Worm (Caenorhabditis elegans) whole organism, L4 larva: ENCODE data around the gene patr-1.
A peak's percentile ranks its signal among the peaks of the same experiment; 100 is the strongest.

Experiments used
- R02D3.7 ChIP-seq: fragments of 150-350 bp; sonication (generic microtip); optimal IDR thresholded peaks from 3 replicates; lab custom pipeline; 2014; ENCODE audit warnings: missing biosample characterization, missing genetic modification characterization
- Y105C5A.15 ChIP-seq: fragments of 200-800 bp; sonication (Bioruptor generic); IDR thresholded peaks from 2 replicates; pipeline ENCODE4 v1.3.6; 2022; ENCODE audit warnings: missing genetic modification characterization, missing compliant biosample characterization
- Y48G9A.11 ChIP-seq: fragments of 200-800 bp; sonication (Bioruptor generic); IDR thresholded peaks from 2 replicates; pipeline ENCODE4 v1.3.6; 2022; ENCODE audit warnings: missing genetic modification reagents, missing genetic modification characterization, missing compliant biosample characterization
- Y5F2A.4 ChIP-seq: fragments of 200-800 bp; sonication (Bioruptor generic); optimal IDR thresholded peaks from 2 replicates; lab custom pipeline; 2018; ENCODE audit warnings: mild to moderate bottlenecking, missing genetic modification characterization, missing compliant biosample characterization
- ZK546.5 ChIP-seq, 2 experiments: sonication (generic microtip); optimal IDR thresholded peaks; 2 replicates each; lab custom pipeline; 2017; ENCODE audit warnings: missing biosample characterization in 2 of 2, missing genetic modification characterization in 2 of 2
- aha-1 ChIP-seq: fragments of 150-350 bp; peaks from one replicate; lab custom pipeline; 2014; ENCODE audit warnings: missing biosample characterization, missing genetic modification characterization
- arid-1 ChIP-seq: fragments of 200-800 bp; sonication (Bioruptor generic); conservative IDR thresholded peaks from 2 replicates; pipeline ENCODE4 v1.3.6; 2022; ENCODE audit warnings: missing genetic modification reagents, missing genetic modification characterization, missing compliant biosample characterization
- ceh-32 ChIP-seq: sonication (generic microtip); optimal IDR thresholded peaks from 2 replicates; lab custom pipeline; 2016; ENCODE audit warnings: mild to moderate bottlenecking, missing genetic modification characterization, missing compliant biosample characterization; ENCODE audit not compliant: poor library complexity
- ceh-82 ChIP-seq: sonication (generic microtip); optimal IDR thresholded peaks from 2 replicates; lab custom pipeline; 2017; ENCODE audit warnings: missing biosample characterization, missing genetic modification characterization
- ces-1 ChIP-seq: fragments of 150-350 bp; sonication (generic microtip); optimal IDR thresholded peaks from 4 replicates; lab custom pipeline; 2014; ENCODE audit warnings: missing biosample characterization, missing genetic modification reagents, missing genetic modification characterization
- cey-2 ChIP-seq: sonication (generic microtip); optimal IDR thresholded peaks from 3 replicates; lab custom pipeline; 2017; ENCODE audit warnings: missing genetic modification characterization, mild to moderate bottlenecking, missing compliant biosample characterization, antibody characterized with exemption, borderline replicate concordance; ENCODE audit not compliant: insufficient read depth
- daf-19 ChIP-seq: fragments of 200-800 bp; sonication (Bioruptor generic); conservative IDR thresholded peaks from 2 replicates; pipeline ENCODE4 v1.3.6; 2022; ENCODE audit warnings: missing genetic modification characterization, missing compliant biosample characterization
- daf-8 ChIP-seq: fragments of 200-800 bp; sonication (Bioruptor generic); IDR thresholded peaks from 2 replicates; pipeline ENCODE4 v1.3.6; 2022; ENCODE audit warnings: missing genetic modification characterization, missing compliant biosample characterization
- dmd-8 ChIP-seq: fragments of 200-800 bp; sonication (Bioruptor generic); IDR thresholded peaks from 2 replicates; pipeline ENCODE4 v1.3.6; 2022; ENCODE audit warnings: missing genetic modification characterization, missing compliant biosample characterization
- dmd-9 ChIP-seq: fragments of 200-800 bp; sonication (Bioruptor generic); IDR thresholded peaks from 2 replicates; pipeline ENCODE4 v1.3.6; 2022; ENCODE audit warnings: missing genetic modification reagents, missing genetic modification characterization, missing compliant biosample characterization
- duxl-1 ChIP-seq: sonication (generic microtip); optimal IDR thresholded peaks from 2 replicates; lab custom pipeline; 2016; ENCODE audit warnings: mild to moderate bottlenecking, missing genetic modification characterization, moderate library complexity, missing compliant biosample characterization; ENCODE audit not compliant: poor library complexity
- dve-1 ChIP-seq: sonication (generic microtip); optimal IDR thresholded peaks from 2 replicates; lab custom pipeline; 2017; ENCODE audit warnings: antibody characterized with exemption, mild to moderate bottlenecking, missing genetic modification characterization, missing compliant biosample characterization; ENCODE audit not compliant: insufficient read depth
- egl-27 ChIP-seq: sonication (generic microtip); optimal IDR thresholded peaks from 3 replicates; lab custom pipeline; 2017; ENCODE audit warnings: missing biosample characterization, missing genetic modification reagents, missing genetic modification characterization
- egl-43 ChIP-seq: fragments of 200-800 bp; sonication (Bioruptor generic); IDR thresholded peaks from 2 replicates; pipeline ENCODE4 v1.3.6; 2022; ENCODE audit warnings: missing genetic modification reagents, missing genetic modification characterization, missing compliant biosample characterization
- fkh-10 ChIP-seq: fragments of 150-350 bp; optimal IDR thresholded peaks from 2 replicates; lab custom pipeline; 2014; ENCODE audit warnings: missing biosample characterization, missing genetic modification reagents, missing genetic modification characterization
- gei-8 ChIP-seq: fragments of 200-800 bp; sonication (Bioruptor generic); optimal IDR thresholded peaks from 2 replicates; lab custom pipeline; 2018; ENCODE audit warnings: mild to moderate bottlenecking, missing genetic modification characterization, missing compliant biosample characterization
- hlh-30 ChIP-seq: sonication (generic microtip); optimal IDR thresholded peaks from 2 replicates; lab custom pipeline; 2017; ENCODE audit warnings: antibody characterized with exemption, mild to moderate bottlenecking, missing genetic modification characterization, missing compliant biosample characterization; ENCODE audit not compliant: insufficient read depth
- hmg-1.1 ChIP-seq: fragments of 200-800 bp; sonication (Bioruptor generic); IDR thresholded peaks from 2 replicates; pipeline ENCODE4 v1.3.6; 2022; ENCODE audit warnings: missing genetic modification reagents, missing genetic modification characterization, missing compliant biosample characterization
- lin-1 ChIP-seq: fragments of 200-800 bp; sonication (Bioruptor generic); IDR thresholded peaks from 2 replicates; pipeline ENCODE4 v1.3.6; 2022; ENCODE audit warnings: missing genetic modification reagents, missing genetic modification characterization, missing compliant biosample characterization
- lin-29 ChIP-seq: fragments of 200-800 bp; sonication (Bioruptor generic); IDR thresholded peaks from 2 replicates; pipeline ENCODE4 v1.3.6; 2022; ENCODE audit warnings: missing genetic modification reagents, missing genetic modification characterization, missing compliant biosample characterization
- lin-38 ChIP-seq: fragments of 200-800 bp; sonication (Bioruptor generic); IDR thresholded peaks from 2 replicates; pipeline ENCODE4 v1.3.6; 2022; ENCODE audit warnings: missing genetic modification reagents, missing genetic modification characterization, missing compliant biosample characterization
- lsy-2 ChIP-seq, 2 experiments: fragments of 150-350 bp in 1 of 2; sonication (generic microtip) in 1 of 2; optimal IDR thresholded peaks; 2 replicates each; lab custom pipeline; 2014 to 2017; ENCODE audit warnings: missing biosample characterization in 2 of 2, missing genetic modification characterization in 2 of 2
- madf-9 ChIP-seq: fragments of 200-800 bp; sonication (Bioruptor generic); conservative IDR thresholded peaks from 2 replicates; pipeline ENCODE4 v1.3.6; 2022; ENCODE audit warnings: missing genetic modification reagents, missing genetic modification characterization, missing compliant biosample characterization
- mdl-1 ChIP-seq, 2 experiments: fragments of 150-350 bp in 1 of 2; sonication (generic microtip) in 1 of 2; optimal IDR thresholded peaks; 2 replicates each; lab custom pipeline; 2014 to 2017; ENCODE audit warnings: missing biosample characterization in 2 of 2, missing genetic modification characterization in 2 of 2
- mes-2 ChIP-seq: sonication (generic microtip); optimal IDR thresholded peaks from 2 replicates; lab custom pipeline; 2016; ENCODE audit warnings: missing genotype, mild to moderate bottlenecking, missing genetic modification characterization, missing compliant biosample characterization; ENCODE audit not compliant: poor library complexity, severe bottlenecking
- mxl-3 ChIP-seq: fragments of 200-800 bp; sonication (Bioruptor generic); optimal IDR thresholded peaks from 2 replicates; lab custom pipeline; 2018; ENCODE audit warnings: mild to moderate bottlenecking, missing genetic modification characterization, missing compliant biosample characterization
- nhr-10 ChIP-seq: fragments of 150-350 bp; optimal IDR thresholded peaks from 2 replicates; lab custom pipeline; 2014; ENCODE audit warnings: missing biosample characterization, missing genetic modification characterization
- nhr-102 ChIP-seq: sonication (generic microtip); optimal IDR thresholded peaks from 2 replicates; lab custom pipeline; 2016; ENCODE audit warnings: mild to moderate bottlenecking, missing genetic modification characterization, moderate library complexity, missing compliant biosample characterization
- nhr-237 ChIP-seq: sonication (generic microtip); optimal IDR thresholded peaks from 2 replicates; lab custom pipeline; 2017; ENCODE audit warnings: missing biosample characterization, missing genetic modification characterization
- nhr-28 ChIP-seq: fragments of 150-350 bp; optimal IDR thresholded peaks from 2 replicates; lab custom pipeline; 2014; ENCODE audit warnings: missing biosample characterization, missing genetic modification characterization
- nhr-41 ChIP-seq: fragments of 200-800 bp; sonication (Bioruptor generic); IDR thresholded peaks from 2 replicates; pipeline ENCODE4 v1.3.6; 2022; ENCODE audit warnings: missing genetic modification reagents, missing genetic modification characterization, missing compliant biosample characterization
- nhr-42 ChIP-seq: fragments of 200-800 bp; sonication (Bioruptor generic); IDR thresholded peaks from 2 replicates; pipeline ENCODE4 v1.3.6; 2022; ENCODE audit warnings: missing genetic modification characterization, missing compliant biosample characterization
- nhr-48 ChIP-seq: sonication (generic microtip); optimal IDR thresholded peaks from 2 replicates; lab custom pipeline; 2016; ENCODE audit warnings: mild to moderate bottlenecking, missing genetic modification characterization, missing compliant biosample characterization
- nhr-77 ChIP-seq: fragments of 150-350 bp; optimal IDR thresholded peaks from 2 replicates; lab custom pipeline; 2014; ENCODE audit warnings: missing biosample characterization, missing genetic modification characterization
- saeg-2 ChIP-seq: fragments of 200-800 bp; sonication (Bioruptor generic); IDR thresholded peaks from 2 replicates; pipeline ENCODE4 v1.3.6; 2022; ENCODE audit warnings: missing genetic modification reagents, missing genetic modification characterization, missing compliant biosample characterization
- skn-1 ChIP-seq: fragments of 150-350 bp; optimal IDR thresholded peaks from 2 replicates; lab custom pipeline; 2014; ENCODE audit warnings: missing biosample characterization, missing genetic modification characterization
- spr-3 ChIP-seq: fragments of 200-800 bp; sonication (Bioruptor generic); optimal IDR thresholded peaks from 2 replicates; lab custom pipeline; 2018; ENCODE audit warnings: mild to moderate bottlenecking, missing genetic modification characterization, missing compliant biosample characterization
- unc-39 ChIP-seq: sonication (generic microtip); optimal IDR thresholded peaks from 2 replicates; lab custom pipeline; 2017; ENCODE audit warnings: missing biosample characterization, missing genetic modification characterization
- unc-62 ChIP-seq, 3 experiments: fragments of 150-350 bp in 1 of 3; sonication (generic microtip); optimal IDR thresholded peaks in 2 of 3; peaks in 1 of 3; 1 replicate in 1 of 3; 2 replicates in 2 of 3; lab custom pipeline; 2014 to 2017; ENCODE audit warnings: missing biosample characterization in 3 of 3, missing genetic modification characterization in 3 of 3, missing genetic modification reagents in 3 of 3, missing genotype in 1 of 3
- zag-1 ChIP-seq: fragments of 150-350 bp; optimal IDR thresholded peaks from 2 replicates; lab custom pipeline; 2014; ENCODE audit warnings: missing biosample characterization, missing genetic modification characterization
- zfp-2 ChIP-seq: sonication (generic microtip); optimal IDR thresholded peaks from 2 replicates; lab custom pipeline; 2016; ENCODE audit warnings: mild to moderate bottlenecking, missing genetic modification characterization, missing compliant biosample characterization
- zfp-3 ChIP-seq: fragments of 200-800 bp; sonication (Bioruptor generic); conservative IDR thresholded peaks from 2 replicates; pipeline ENCODE4 v1.3.6; 2022; ENCODE audit warnings: missing genetic modification reagents, missing genetic modification characterization, missing compliant biosample characterization
- zip-11 ChIP-seq: fragments of 200-800 bp; sonication (Bioruptor generic); IDR thresholded peaks from 2 replicates; pipeline ENCODE4 v1.3.6; 2022; ENCODE audit warnings: missing genetic modification characterization, missing compliant biosample characterization
- zip-2 ChIP-seq: fragments of 150-350 bp; optimal IDR thresholded peaks from 2 replicates; lab custom pipeline; 2014; ENCODE audit warnings: missing biosample characterization, missing genetic modification characterization
- ztf-11 ChIP-seq: fragments of 150-350 bp; optimal IDR thresholded peaks from 2 replicates; lab custom pipeline; 2014; ENCODE audit warnings: missing biosample characterization, missing genetic modification characterization

patr-1 gene

ce11 chrII:11756684-11757107 lies 21.0 kb downstream of the patr-1 start (continued):
- TF ChIP-seq hlh-30 (tag; lab: Kevin White, UChicago) (peak; percentile 35), zag-1 (tag; lab: Kevin White, UChicago) (no peak), arid-1 (GFP tag; lab: Robert Waterston, UW) (0 out of 2 replicates have a peak, but pooled peaks have one; percentile 49), nhr-41 (peak; percentile 89), dmd-9 (peak; percentile 55; the same call in 1 of the 2 replicates), aha-1 (peak; percentile 99), lin-38 (GFP tag; lab: Robert Waterston, UW) (peak; percentile 76), mdl-1 (tag; optimal IDR thresholded peaks at IDR 0.05; lab: Kevin White, UChicago) (no peak), nhr-10 (tag; lab: Kevin White, UChicago) (no peak), Y48G9A.11 (GFP tag; lab: Robert Waterston, UW) (peak; percentile 75), nhr-48 (tag; lab: Kevin White, UChicago) (no peak), skn-1 (no peak), daf-8 (GFP tag; lab: Robert Waterston, UW) (no peak), unc-62 (GFP tag; optimal IDR thresholded peaks at IDR 0.05 in 1 of 2; lab: Kevin White, UChicago) (no peak), unc-62 (tag; optimal IDR thresholded peaks at IDR 0.05; lab: Kevin White, UChicago) (no peak), dmd-8 (GFP tag; lab: Robert Waterston, UW) (no peak), Y5F2A.4 (GFP tag; lab: Kevin White, UChicago) (no peak), madf-9 (GFP tag; lab: Robert Waterston, UW) (0 out of 2 replicates have a peak, but pooled peaks have one; percentile 2), hmg-1.1 (GFP tag; lab: Robert Waterston, UW) (peak; percentile 79), duxl-1 (tag; lab: Kevin White, UChicago) (no peak), R02D3.7 (tag; lab: Kevin White, UChicago) (no peak), zip-2 (tag; lab: Kevin White, UChicago) (peak; percentile 37), daf-19 (GFP tag; lab: Robert Waterston, UW) (peak; percentile 95; the same call in 1 of the 2 replicates), fkh-10 (GFP tag; lab: Kevin White, UChicago) (no peak), ZK546.5 (tag; optimal IDR thresholded peaks at IDR 0.05; lab: Kevin White, UChicago) (no peak), spr-3 (GFP tag; lab: Kevin White, UChicago) (peak; percentile 20), zfp-3 (peak; percentile 99), saeg-2 (GFP tag; lab: Robert Waterston, UW) (peak; percentile 80; the same call in 1 of the 2 replicates), ceh-82 (tag; lab: Kevin White, UChicago) (no peak), unc-39 (tag; lab: Kevin White, UChicago) (no peak), zfp-2 (tag; lab: Kevin White, UChicago) (no peak), egl-43 (GFP tag; lab: Robert Waterston, UW) (peak; percentile 84), mxl-3 (GFP tag; lab: Kevin White, UChicago) (no peak), ztf-11 (no peak), cey-2 (tag; lab: Kevin White, UChicago) (no peak), lin-29 (GFP tag; lab: Robert Waterston, UW) (no peak; the same call in 1 of the 2 replicates), zip-11 (GFP tag; lab: Robert Waterston, UW) (no peak), nhr-237 (tag; lab: Kevin White, UChicago) (no peak), ces-1 (no peak), lin-1 (GFP tag; lab: Robert Waterston, UW) (peak; percentile 88), ceh-32 (tag; lab: Kevin White, UChicago) (peak; percentile 51), nhr-77 (tag; lab: Kevin White, UChicago) (no peak), egl-27 (tag; lab: Kevin White, UChicago) (no peak), Y105C5A.15 (GFP tag; lab: Robert Waterston, UW) (no peak), dve-1 (peak; percentile 91), nhr-102 (tag; lab: Kevin White, UChicago) (no peak), nhr-42 (GFP tag; lab: Robert Waterston, UW) (peak; percentile 76; the same call in 1 of the 2 replicates), lsy-2 (tag; optimal IDR thresholded peaks at IDR 0.05; lab: Kevin White, UChicago) (peak in 1 of 2 experiments; percentile 89), gei-8 (GFP tag; lab: Kevin White, UChicago) (no peak), mes-2 (no peak), nhr-28 (no peak)
